Worm (Caenorhabditis elegans): ENCODE data around the gene Y37E11AL.2.

The Y37E11AL.2 gene

DNA sequence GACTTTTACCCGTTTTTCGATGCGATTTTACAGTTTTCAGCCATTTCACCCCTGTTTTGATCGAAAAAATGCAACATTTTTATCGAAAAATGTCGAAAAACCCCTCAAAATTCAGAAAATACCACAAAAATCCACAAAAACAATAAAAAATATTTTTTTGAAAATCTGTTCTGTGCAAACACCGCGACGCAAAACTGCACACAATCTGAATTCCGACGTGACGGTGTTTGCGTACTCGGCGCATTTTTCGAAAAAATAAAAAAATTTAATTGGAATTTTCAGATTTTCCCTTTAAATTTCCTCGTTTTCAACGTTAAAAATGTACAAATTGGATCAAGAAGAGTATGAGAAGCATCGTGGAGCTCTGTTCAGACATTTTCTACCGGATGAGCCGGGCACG lies 27.5 kb downstream of the Y37E11AL.2 start, which contains the start of gene smgl-2 (continued):
- TF ChIP-seq ztf-4 (tag; optimal IDR thresholded peaks at IDR 0.05) (no peak), F13H6.1 (tag; optimal IDR thresholded peaks at IDR 0.05) (peak; percentile 63), nhr-21 (tag; optimal IDR thresholded peaks at IDR 0.05) (peak; percentile 15), C34F6.9 (tag; optimal IDR thresholded peaks at IDR 0.05) (peak; percentile 88), ceh-16 (tag; optimal IDR thresholded peaks at IDR 0.05) (no peak), sem-4 (tag; optimal IDR thresholded peaks at IDR 0.05) (no peak), mab-5 (tag; optimal IDR thresholded peaks at IDR 0.05) (peak; percentile 69), fos-1 (tag; optimal IDR thresholded peaks at IDR 0.05) (peak; percentile 52), gmeb-1 (tag; optimal IDR thresholded peaks at IDR 0.05) (peak; percentile 86), elt-3 (tag; optimal IDR thresholded peaks at IDR 0.05) (no peak), blmp-1 (tag; optimal IDR thresholded peaks at IDR 0.05; ENCODE audit: insufficient read depth) (no peak), unc-62 (GFP tag; optimal IDR thresholded peaks at IDR 0.05) (no peak), nhr-6 (tag; optimal IDR thresholded peaks at IDR 0.05) (no peak), ztf-11 (tag; optimal IDR thresholded peaks at IDR 0.05) (no peak), nhr-23 (tag; optimal IDR thresholded peaks at IDR 0.05) (no peak), snpc-4 (tag; optimal IDR thresholded peaks at IDR 0.05) (peak; percentile 54), crh-2 (tag; optimal IDR thresholded peaks at IDR 0.05) (peak; percentile 79), ztf-1 (GFP tag; conservative IDR thresholded peaks at IDR 0.05) (no peak), unc-39 (tag; optimal IDR thresholded peaks at IDR 0.05) (no peak), zag-1 (tag; optimal IDR thresholded peaks at IDR 0.05) (no peak), elt-1 (tag; optimal IDR thresholded peaks at IDR 0.05) (no peak), R02D3.7 (tag; optimal IDR thresholded peaks at IDR 0.05) (no peak), Y55F3AM.14 (GFP tag; optimal IDR thresholded peaks at IDR 0.05) (no peak), ceh-82 (tag; optimal IDR thresholded peaks at IDR 0.05) (no peak)

DNA sequence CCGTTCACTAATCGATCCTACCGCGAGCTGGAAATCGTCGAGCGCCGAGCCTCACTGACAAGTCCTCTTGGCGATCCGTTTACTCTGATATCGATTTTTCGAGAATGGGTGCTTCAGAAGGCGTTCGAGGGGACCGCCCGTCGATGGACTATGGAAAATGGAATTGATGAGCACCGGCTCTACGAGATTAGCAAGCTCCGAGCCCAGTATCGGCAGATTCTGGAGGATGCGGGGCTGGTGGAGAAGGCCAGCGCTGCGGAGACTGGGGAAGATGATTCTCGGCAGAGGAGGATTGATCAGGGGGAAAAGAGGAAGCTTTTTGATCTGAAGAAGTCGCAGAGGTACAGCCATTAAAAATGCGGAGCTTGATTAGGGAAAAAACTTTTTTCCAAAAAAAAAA lies 33.1 kb downstream of the Y37E11AL.2 start:
- TF ChIP-seq Y55F3AM.14 (GFP tag; optimal IDR thresholded peaks at IDR 0.05) (no peak), lin-11 (tag; optimal IDR thresholded peaks at IDR 0.05) (no peak)

DNA sequence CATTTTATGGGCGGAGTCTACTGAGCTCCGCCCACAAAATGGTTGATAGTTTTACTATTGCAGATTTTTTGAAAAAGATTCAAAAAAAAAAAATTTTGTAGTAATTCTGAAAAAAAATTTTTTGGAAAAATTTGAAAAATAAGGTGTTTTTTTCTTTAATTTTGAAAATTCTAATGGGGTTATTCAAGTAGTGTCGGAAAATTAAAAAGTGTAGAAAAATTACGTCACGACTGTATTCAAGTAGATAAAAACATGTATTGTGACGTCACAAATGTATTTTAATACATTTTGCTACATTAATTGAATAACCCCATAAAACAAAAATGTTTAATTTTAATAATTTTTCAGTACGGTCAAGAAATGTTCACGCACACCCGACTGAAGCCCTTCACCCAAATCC lies 35.0 kb downstream of the Y37E11AL.2 start:
- TF ChIP-seq mdl-1 (tag; optimal IDR thresholded peaks at IDR 0.05): no peak
- no peak for TF ChIP-seq egl-27 (tag; optimal IDR thresholded peaks at IDR 0.05)
- TF ChIP-seq ztf-11 (tag; optimal IDR thresholded peaks at IDR 0.05): no peak
- no peak for TF ChIP-seq nhr-129 (tag; optimal IDR thresholded peaks at IDR 0.05)
- TF ChIP-seq C34F6.9 (tag; optimal IDR thresholded peaks at IDR 0.05): no peak
- TF ChIP-seq gmeb-1 (tag; optimal IDR thresholded peaks at IDR 0.05): no peak
- TF ChIP-seq sem-4 (tag; optimal IDR thresholded peaks at IDR 0.05): no peak
- no peak for TF ChIP-seq sma-9 (GFP tag; optimal IDR thresholded peaks at IDR 0.05)
- no peak for TF ChIP-seq sma-9 (tag; optimal IDR thresholded peaks at IDR 0.05)
- no peak for TF ChIP-seq skn-1 (tag; optimal IDR thresholded peaks at IDR 0.05)
- TF ChIP-seq nhr-11 (tag; optimal IDR thresholded peaks at IDR 0.05): no peak

DNA sequence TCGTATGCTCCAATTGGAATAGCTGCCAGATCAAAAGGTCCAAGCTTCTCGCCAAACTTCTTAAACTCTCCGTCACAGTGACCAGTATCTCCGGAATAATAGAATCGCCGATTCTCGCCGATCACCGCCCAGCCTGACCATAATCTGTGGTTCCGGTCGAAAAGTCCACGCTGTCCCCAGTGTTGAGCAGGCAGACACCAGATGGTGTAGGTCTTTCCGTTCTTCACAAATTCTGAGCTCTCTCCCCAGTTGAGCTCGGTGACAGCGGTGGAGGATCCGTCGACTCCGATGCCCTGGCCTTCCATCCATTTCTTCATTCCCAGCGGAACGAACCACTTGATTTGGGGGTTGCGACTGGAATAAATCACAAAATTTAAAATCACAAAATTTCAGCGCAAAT lies 37.9 kb downstream of the Y37E11AL.2 start:
- TF ChIP-seq dmd-4 (tag; optimal IDR thresholded peaks at IDR 0.05): no peak
- TF ChIP-seq nhr-237 (tag; optimal IDR thresholded peaks at IDR 0.05): no peak
- no peak for TF ChIP-seq sem-4 (tag; optimal IDR thresholded peaks at IDR 0.05)
- TF ChIP-seq zag-1 (tag; optimal IDR thresholded peaks at IDR 0.05): no peak
- TF ChIP-seq sma-3 (GFP tag; optimal IDR thresholded peaks at IDR 0.05): no peak
- no peak for TF ChIP-seq unc-55 (GFP tag; optimal IDR thresholded peaks at IDR 0.05)
- TF ChIP-seq alr-1 (tag; optimal IDR thresholded peaks at IDR 0.05): no peak
- no peak for TF ChIP-seq nhr-21 (tag; optimal IDR thresholded peaks at IDR 0.05)
- TF ChIP-seq ceh-82 (tag; optimal IDR thresholded peaks at IDR 0.05): no peak
- no peak for TF ChIP-seq nhr-11 (tag; optimal IDR thresholded peaks at IDR 0.05)
- no peak for TF ChIP-seq ceh-16 (tag; optimal IDR thresholded peaks at IDR 0.05)
- TF ChIP-seq sma-9 (GFP tag; optimal IDR thresholded peaks at IDR 0.05): no peak
- TF ChIP-seq sma-9 (tag; optimal IDR thresholded peaks at IDR 0.05): no peak
- TF ChIP-seq mab-5 (tag; optimal IDR thresholded peaks at IDR 0.05): no peak
- TF ChIP-seq nhr-129 (tag; optimal IDR thresholded peaks at IDR 0.05): no peak
- no peak for TF ChIP-seq nhr-6 (tag; optimal IDR thresholded peaks at IDR 0.05)
- no peak for TF ChIP-seq crh-2 (tag; optimal IDR thresholded peaks at IDR 0.05)
- TF ChIP-seq F13H6.1 (tag; optimal IDR thresholded peaks at IDR 0.05): no peak
- no peak for TF ChIP-seq nhr-23 (tag; optimal IDR thresholded peaks at IDR 0.05)
- no peak for TF ChIP-seq nhr-10 (tag; optimal IDR thresholded peaks at IDR 0.05)
- TF ChIP-seq C34F6.9 (tag; optimal IDR thresholded peaks at IDR 0.05): no peak
